Worm (Caenorhabditis elegans) whole organism, early embryonic: ENCODE data around the gene cogc-4.

ENCODE experiments used
- B0310.2 ChIP-seq: sonication (generic microtip); optimal IDR thresholded peaks from 2 replicates; lab custom pipeline; 2016; ENCODE audit warnings: mild to moderate bottlenecking, missing genetic modification characterization, missing compliant biosample characterization
- ama-1 ChIP-seq: fragments of 150-350 bp; optimal IDR thresholded peaks from 2 replicates; lab custom pipeline; 2014
- ceh-13 ChIP-seq: fragments of 200-800 bp; sonication (Bioruptor generic); optimal IDR thresholded peaks from 2 replicates; lab custom pipeline; 2018; ENCODE audit warnings: mild to moderate bottlenecking, missing genetic modification characterization, missing compliant biosample characterization
- ets-7 ChIP-seq: sonication (generic microtip); optimal IDR thresholded peaks from 2 replicates; lab custom pipeline; 2016; ENCODE audit warnings: missing genotype, missing genetic modification characterization, missing compliant biosample characterization
- flt-1 ChIP-seq: fragments of 200-800 bp; sonication (Bioruptor generic); IDR thresholded peaks from 2 replicates; pipeline ENCODE4 v1.3.6; 2022; ENCODE audit warnings: missing genetic modification characterization, missing compliant biosample characterization
- hmbx-1 ChIP-seq: sonication (generic microtip); optimal IDR thresholded peaks from 2 replicates; lab custom pipeline; 2016; ENCODE audit warnings: mild to moderate bottlenecking, missing genetic modification characterization, missing compliant biosample characterization
- scrt-1 ChIP-seq: fragments of 200-800 bp; sonication (Bioruptor generic); IDR thresholded peaks from 2 replicates; pipeline ENCODE4 v1.3.6; 2022; ENCODE audit warnings: missing genetic modification characterization, missing compliant biosample characterization
- sea-1 ChIP-seq: fragments of 200-800 bp; sonication (Bioruptor generic); conservative IDR thresholded peaks from 2 replicates; pipeline ENCODE4 v1.3.6; 2022; ENCODE audit warnings: missing genetic modification characterization, missing compliant biosample characterization
- tra-4 ChIP-seq: sonication (generic microtip); optimal IDR thresholded peaks from 2 replicates; lab custom pipeline; 2017; ENCODE audit warnings: missing genetic modification characterization, missing compliant biosample characterization

- TF ChIP-seq ceh-13 (GFP tag; lab: Kevin White, UChicago) (no peak), ets-7 (tag; lab: Kevin White, UChicago) (no peak), hmbx-1 (tag; lab: Kevin White, UChicago) (no peak), B0310.2 (tag; lab: Kevin White, UChicago) (no peak), ama-1 (lab: Kevin White, UChicago) (no peak), sea-1 (GFP tag; lab: Robert Waterston, UW) (no peak), tra-4 (tag; lab: Kevin White, UChicago) (no peak), scrt-1 (GFP tag; lab: Robert Waterston, UW) (no peak), flt-1 (GFP tag; lab: Robert Waterston, UW) (no peak)
Observed at ce11 chrII:1386478-1386877, 16.8 kb upstream of the cogc-4 start, which contains the start of gene aat-7.
